Worm (Caenorhabditis elegans) whole organism, L3 larva: ENCODE data around the gene prmn-1.

ENCODE experiments used
- elt-3 ChIP-seq, 3 experiments: fragments of 150-350 bp in 1 of 3; sonication (generic microtip) in 2 of 3; optimal IDR thresholded peaks; 2 replicates in 2 of 3; 4 replicates in 1 of 3; lab custom pipeline; 2014 to 2017; ENCODE audit warnings: missing biosample characterization in 3 of 3, missing genetic modification characterization in 3 of 3
- fkh-10 ChIP-seq: sonication (generic microtip); optimal IDR thresholded peaks from 2 replicates; lab custom pipeline; 2017; ENCODE audit warnings: missing biosample characterization, missing genetic modification reagents, missing genetic modification characterization
- nhr-12 ChIP-seq: fragments of 150-350 bp; optimal IDR thresholded peaks from 2 replicates; lab custom pipeline; 2014; ENCODE audit warnings: missing biosample characterization, missing genetic modification characterization
- nhr-237 ChIP-seq: fragments of 150-350 bp; optimal IDR thresholded peaks from 2 replicates; lab custom pipeline; 2014; ENCODE audit warnings: missing biosample characterization, missing genetic modification characterization
- nhr-76 ChIP-seq: fragments of 150-350 bp; sonication (generic microtip); optimal IDR thresholded peaks from 5 replicates; lab custom pipeline; 2014; ENCODE audit warnings: missing biosample characterization, missing genetic modification characterization
- skn-1 ChIP-seq: fragments of 150-350 bp; optimal IDR thresholded peaks from 2 replicates; lab custom pipeline; 2014; ENCODE audit warnings: missing biosample characterization, missing genetic modification characterization
- snpc-4 ChIP-seq: fragments of 150-350 bp; optimal IDR thresholded peaks from 2 replicates; lab custom pipeline; 2014; ENCODE audit warnings: missing biosample characterization, missing genetic modification characterization
- tbx-2 ChIP-seq: sonication (generic microtip); optimal IDR thresholded peaks from 2 replicates; lab custom pipeline; 2016; ENCODE audit warnings: mild to moderate bottlenecking, missing genetic modification characterization, missing compliant biosample characterization
- unc-62 ChIP-seq: fragments of 150-350 bp; sonication (generic microtip); optimal IDR thresholded peaks from 4 replicates; lab custom pipeline; 2014; ENCODE audit warnings: missing biosample characterization, missing genetic modification reagents, missing genetic modification characterization

ce11 chrX:11411675-11412074 lies 26.8 kb downstream of the prmn-1 start:
- TF ChIP-seq fkh-10 (GFP tag; lab: Kevin White, UChicago), result no peak
- TF ChIP-seq elt-3 (tag; optimal IDR thresholded peaks at IDR 0.05; lab: Kevin White, UChicago), result no peak
- TF ChIP-seq nhr-76 (tag; lab: Kevin White, UChicago), result no peak
- TF ChIP-seq skn-1 (tag; lab: Kevin White, UChicago), result no peak
- no peak for TF ChIP-seq nhr-237 (tag; lab: Kevin White, UChicago)
- no peak for TF ChIP-seq nhr-12 (tag; lab: Kevin White, UChicago)
- TF ChIP-seq unc-62 (GFP tag; lab: Kevin White, UChicago), result no peak
- no peak for TF ChIP-seq tbx-2 (tag; lab: Kevin White, UChicago)
- TF ChIP-seq snpc-4 (tag; lab: Kevin White, UChicago), result no peak
